Fruit fly (Drosophila melanogaster) whole organism, pupa: ENCODE measurements around the gene BckdhA.

Experiments used
- CG4496 ChIP-seq: fragments of 200-800 bp; sonication (Bioruptor generic); IDR thresholded peaks from 3 replicates; pipeline ENCODE4 v1.3.6; 2022; ENCODE audit warnings: missing biosample characterization, missing genetic modification characterization
- Ets98B ChIP-seq: fragments of 200-800 bp; sonication (Bioruptor generic); IDR thresholded peaks from 2 replicates; pipeline ENCODE4 v1.3.6; 2022; ENCODE audit warnings: missing biosample characterization, missing genetic modification characterization
- gl ChIP-seq: fragments of 200-800 bp; sonication (Bioruptor generic); optimal IDR thresholded peaks from 2 replicates; lab custom pipeline; 2018; ENCODE audit warnings: missing biosample characterization, mild to moderate bottlenecking, missing genetic modification characterization

DNA sequence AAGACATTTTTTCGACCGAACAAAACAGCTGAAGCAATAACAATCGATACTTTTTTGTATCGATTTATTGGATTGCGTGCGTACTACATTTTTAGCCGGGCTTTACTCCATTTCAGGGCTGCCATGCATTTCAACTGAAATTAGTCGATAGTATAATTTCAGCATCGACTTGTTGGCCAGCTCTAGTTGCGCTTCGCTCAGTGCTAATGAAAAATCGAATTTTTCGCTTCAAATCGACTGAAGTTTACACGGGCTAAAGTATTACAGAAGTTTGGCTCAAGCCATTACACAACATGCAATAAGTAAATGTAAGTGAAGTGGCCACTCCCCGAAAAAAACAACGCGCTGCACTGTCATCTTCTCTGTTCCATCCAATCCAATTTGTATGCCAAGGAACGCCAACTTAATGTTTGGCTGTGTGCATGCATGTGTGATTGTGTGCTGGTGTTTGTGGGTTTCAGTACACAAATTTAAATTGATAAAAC lies 39.7 kb upstream of the BckdhA start, which contains the start of the genes mRpL47, CG8176 and Kdm3:
- TF ChIP-seq Ets98B (GFP tag; lab: Robert Waterston, UW) (no peak), gl (no peak), CG4496 (GFP tag; lab: Robert Waterston, UW) (no peak)
